Worm (Caenorhabditis elegans): ENCODE data around the gene T01C8.2.

- TF ChIP-seq elt-2 (tag; optimal IDR thresholded peaks at IDR 0.05) (no peak), rnt-1 (tag; optimal IDR thresholded peaks at IDR 0.05) (no peak), nfya-1 (tag; optimal IDR thresholded peaks at IDR 0.05) (no peak), dmd-4 (tag; optimal IDR thresholded peaks at IDR 0.05; ENCODE audit: borderline replicate concordance) (no peak)
These were observed 29.3 kb downstream of the T01C8.2 start for ce11 chrX:16815508-16815907.

Data from whole organism, late embryonic.